Worm (Caenorhabditis elegans) whole organism, dauer: ENCODE measurements around the gene mlck-1.

Experiments used
- unc-62 ChIP-seq: sonication (generic microtip); optimal IDR thresholded peaks from 2 replicates; lab custom pipeline; 2017; ENCODE audit warnings: missing biosample characterization, missing genetic modification reagents, missing genetic modification characterization

mlck-1 gene

ce11 chrX:10069692-10070091, at the start of gene mlck-1:
Gene mlck-1 (minus strand): TSS chrX:10069792.
- no peak for TF ChIP-seq unc-62 (GFP tag; lab: Kevin White, UChicago)

- TF ChIP-seq unc-62 (GFP tag; lab: Kevin White, UChicago) = no peak
These were observed 44.1 kb upstream of the mlck-1 start for ce11 chrX:10113677-10114076.

ce11 chrX:10095145-10095544, 25.6 kb upstream of the mlck-1 start, which contains the start of gene flp-2:
Gene flp-2 (minus strand): TSS chrX:10095245.
- no peak for TF ChIP-seq unc-62 (GFP tag; lab: Kevin White, UChicago)

ce11 chrX:10092864-10093263, 23.3 kb upstream of the mlck-1 start, which contains the start of gene flp-3:
Gene flp-3 (minus strand): TSS chrX:10092964.
- TF ChIP-seq unc-62 (GFP tag; lab: Kevin White, UChicago) = no peak

ce11 chrX:10087866-10088265, 18.3 kb upstream of the mlck-1 start, which contains the start of gene flp-28:
Gene flp-28 (minus strand): TSS chrX:10087966.
- no peak for TF ChIP-seq unc-62 (GFP tag; lab: Kevin White, UChicago)

ce11 chrX:10085073-10085472, 15.5 kb upstream of the mlck-1 start:
- no peak for TF ChIP-seq unc-62 (GFP tag; lab: Kevin White, UChicago)

- no peak for TF ChIP-seq unc-62 (GFP tag; lab: Kevin White, UChicago)
These were observed 14.6 kb upstream of the mlck-1 start, which contains the start of gene W07E11.1 for ce11 chrX:10084050-10084672. Gene W07E11.1 (plus strand): TSS chrX:10084622.

- no peak for TF ChIP-seq unc-62 (GFP tag; lab: Kevin White, UChicago)
These were observed 13.7 kb upstream of the mlck-1 start for ce11 chrX:10083272-10083671.

ce11 chrX:10081077-10081476, 11.5 kb upstream of the mlck-1 start:
- TF ChIP-seq unc-62 (GFP tag; lab: Kevin White, UChicago) = no peak

- TF ChIP-seq unc-62 (GFP tag; lab: Kevin White, UChicago) = no peak
These were observed 9.6 kb upstream of the mlck-1 start for ce11 chrX:10079230-10079629.

ce11 chrX:10078637-10079036, 9.0 kb upstream of the mlck-1 start:
- no peak for TF ChIP-seq unc-62 (GFP tag; lab: Kevin White, UChicago)

ce11 chrX:10078089-10078488, 8.5 kb upstream of the mlck-1 start:
- TF ChIP-seq unc-62 (GFP tag; lab: Kevin White, UChicago) = no peak

ce11 chrX:10077297-10077696, 7.7 kb upstream of the mlck-1 start, which contains the start of gene col-176:
Gene col-176 (plus strand): TSS chrX:10077597.
- no peak for TF ChIP-seq unc-62 (GFP tag; lab: Kevin White, UChicago)

ce11 chrX:10076334-10076733, 6.7 kb upstream of the mlck-1 start:
- no peak for TF ChIP-seq unc-62 (GFP tag; lab: Kevin White, UChicago)

- no peak for TF ChIP-seq unc-62 (GFP tag; lab: Kevin White, UChicago)
These were observed 5.4 kb upstream of the mlck-1 start, which contains the start of gene dao-4 for ce11 chrX:10074988-10075387. Gene dao-4 (plus strand): TSS chrX:10075288.

- TF ChIP-seq unc-62 (GFP tag; lab: Kevin White, UChicago) = no peak
These were observed 4.6 kb upstream of the mlck-1 start, which contains the start of gene ZC373.5 for ce11 chrX:10074233-10074632. Gene ZC373.5 (minus strand): TSS chrX:10074391.

ce11 chrX:10068468-10068867, 1.1 kb downstream of the mlck-1 start:
- no peak for TF ChIP-seq unc-62 (GFP tag; lab: Kevin White, UChicago)
